Worm (Caenorhabditis elegans) whole organism, mixed stage, embryonic: Measurements from ENCODE around the gene tat-4.

ENCODE experiments used
- ceh-83 ChIP-seq: fragments of 200-800 bp; sonication (Bioruptor generic); optimal IDR thresholded peaks from 2 replicates; lab custom pipeline; 2018; ENCODE audit warnings: mild to moderate bottlenecking, missing genetic modification characterization, missing compliant biosample characterization
- drap-1 ChIP-seq: fragments of 200-800 bp; sonication (Bioruptor generic); optimal IDR thresholded peaks from 3 replicates; lab custom pipeline; 2018; ENCODE audit warnings: mild to moderate bottlenecking, missing genetic modification characterization, missing compliant biosample characterization
- elt-1 ChIP-seq: sonication (generic microtip); optimal IDR thresholded peaks from 2 replicates; lab custom pipeline; 2017; ENCODE audit warnings: missing genetic modification characterization, mild to moderate bottlenecking, missing compliant biosample characterization, antibody characterized with exemption, moderate library complexity, borderline replicate concordance; ENCODE audit not compliant: insufficient read depth
- lin-13 ChIP-seq: fragments of 150-350 bp; optimal IDR thresholded peaks from 2 replicates; lab custom pipeline; 2014; ENCODE audit warnings: missing biosample characterization, missing genetic modification characterization
- lsy-2 ChIP-seq: fragments of 150-350 bp; optimal IDR thresholded peaks from 2 replicates; lab custom pipeline; 2014; ENCODE audit warnings: missing biosample characterization, missing genetic modification characterization
- mep-1 ChIP-seq: fragments of 150-350 bp; optimal IDR thresholded peaks from 2 replicates; lab custom pipeline; 2017; ENCODE audit warnings: missing biosample characterization, missing genetic modification reagents, missing genetic modification characterization, inconsistent platforms
- nhr-12 ChIP-seq: fragments of 150-350 bp; optimal IDR thresholded peaks from 2 replicates; lab custom pipeline; 2014; ENCODE audit warnings: missing biosample characterization, missing genetic modification characterization
- nhr-237 ChIP-seq: fragments of 150-350 bp; optimal IDR thresholded peaks from 2 replicates; lab custom pipeline; 2014; ENCODE audit warnings: missing biosample characterization, missing genetic modification characterization
- nhr-28 ChIP-seq: fragments of 150-350 bp; optimal IDR thresholded peaks from 2 replicates; lab custom pipeline; 2014; ENCODE audit warnings: missing biosample characterization, missing genetic modification characterization
- nhr-76 ChIP-seq: sonication (generic microtip); optimal IDR thresholded peaks from 2 replicates; lab custom pipeline; 2017; ENCODE audit warnings: missing biosample characterization, missing genetic modification characterization
- pha-4 ChIP-seq: fragments of 150-350 bp; optimal IDR thresholded peaks from 2 replicates; lab custom pipeline; 2018; ENCODE audit warnings: missing biosample characterization, missing genetic modification reagents, missing genetic modification characterization
- unc-120 ChIP-seq: sonication (generic microtip); optimal IDR thresholded peaks from 2 replicates; lab custom pipeline; 2017; ENCODE audit warnings: missing genetic modification characterization, missing compliant biosample characterization; ENCODE audit not compliant: poor library complexity, severe bottlenecking
- unc-39 ChIP-seq: fragments of 150-350 bp; optimal IDR thresholded peaks from 2 replicates; lab custom pipeline; 2014; ENCODE audit warnings: missing biosample characterization, missing genetic modification characterization

DNA sequence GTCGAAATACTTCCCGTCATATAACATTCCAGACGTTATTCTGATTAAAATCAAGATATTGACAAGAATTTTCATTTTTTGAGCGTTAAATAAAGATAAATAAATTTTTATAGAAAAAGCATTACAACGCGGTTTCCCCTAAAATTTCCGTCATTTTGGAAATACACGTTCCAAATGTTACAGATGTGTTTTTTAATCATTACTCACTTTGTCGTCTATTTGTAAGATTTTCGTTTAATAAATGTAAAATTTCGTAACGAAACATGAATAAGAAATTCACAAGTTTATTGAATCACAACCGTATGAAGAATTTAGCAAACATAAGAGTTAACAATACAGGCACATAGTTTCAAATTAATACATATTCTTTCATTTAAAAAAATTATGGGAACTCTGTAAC is 41.2 kb downstream of the tat-4 start, which contains the start of gene C30B5.17:
- TF ChIP-seq nhr-76 (tag; lab: Kevin White, UChicago): no peak
- no peak for TF ChIP-seq pha-4
- no peak for TF ChIP-seq nhr-237 (tag; lab: Kevin White, UChicago)
- TF ChIP-seq lsy-2 (tag; lab: Kevin White, UChicago): no peak
- no peak for TF ChIP-seq unc-39 (tag; lab: Kevin White, UChicago)
- no peak for TF ChIP-seq elt-1 (tag; lab: Kevin White, UChicago)
- no peak for TF ChIP-seq drap-1 (GFP tag; lab: Kevin White, UChicago)
- no peak for TF ChIP-seq unc-120 (tag; lab: Kevin White, UChicago)
- no peak for TF ChIP-seq lin-13 (tag; lab: Kevin White, UChicago)
- TF ChIP-seq mep-1 (tag; lab: Kevin White, UChicago): no peak
- TF ChIP-seq nhr-12 (tag; lab: Kevin White, UChicago): no peak
- no peak for TF ChIP-seq nhr-28 (tag; lab: Kevin White, UChicago)
- TF ChIP-seq ceh-83 (GFP tag; lab: Kevin White, UChicago): no peak
